Worm (Caenorhabditis elegans): ENCODE data around the gene sem-5.

DNA sequence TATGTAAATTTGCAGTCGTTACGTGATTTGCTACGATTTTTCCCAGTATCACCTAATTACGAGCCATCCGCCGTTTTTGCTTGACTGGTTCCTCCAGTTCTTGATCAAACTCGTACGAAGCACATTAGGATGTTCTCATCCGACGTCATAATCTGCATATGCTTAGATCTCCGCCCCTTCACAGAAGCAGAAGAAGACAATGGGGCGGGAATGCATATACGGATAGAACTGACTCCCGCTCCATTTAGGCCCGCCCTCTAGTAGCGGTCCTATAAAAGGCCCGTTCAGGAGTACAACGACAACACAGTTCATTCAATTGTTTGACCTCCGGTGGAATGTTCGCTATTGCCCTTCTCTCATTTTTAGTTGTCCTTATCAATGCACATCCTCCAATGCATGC lies 36.4 kb downstream of the sem-5 start, which contains the start of gene zig-4:
- no peak for TF ChIP-seq zag-1 (tag; optimal IDR thresholded peaks at IDR 0.05)
- TF ChIP-seq lin-39 (tag; optimal IDR thresholded peaks at IDR 0.05), result no peak
- no peak for TF ChIP-seq ceh-82 (tag; optimal IDR thresholded peaks at IDR 0.05)
- TF ChIP-seq ama-1 (optimal IDR thresholded peaks at IDR 0.05), result no peak
- no peak for TF ChIP-seq nhr-10 (tag; optimal IDR thresholded peaks at IDR 0.05)
- no peak for TF ChIP-seq cey-2 (tag; optimal IDR thresholded peaks at IDR 0.05; ENCODE audit: borderline replicate concordance, insufficient read depth)
- no peak for TF ChIP-seq mdl-1 (tag; optimal IDR thresholded peaks at IDR 0.05)
- TF ChIP-seq dmd-6 (GFP tag; IDR thresholded peaks at IDR 0.05), result no peak
